Worm (Caenorhabditis elegans): ENCODE data around the gene sto-1.

DNA sequence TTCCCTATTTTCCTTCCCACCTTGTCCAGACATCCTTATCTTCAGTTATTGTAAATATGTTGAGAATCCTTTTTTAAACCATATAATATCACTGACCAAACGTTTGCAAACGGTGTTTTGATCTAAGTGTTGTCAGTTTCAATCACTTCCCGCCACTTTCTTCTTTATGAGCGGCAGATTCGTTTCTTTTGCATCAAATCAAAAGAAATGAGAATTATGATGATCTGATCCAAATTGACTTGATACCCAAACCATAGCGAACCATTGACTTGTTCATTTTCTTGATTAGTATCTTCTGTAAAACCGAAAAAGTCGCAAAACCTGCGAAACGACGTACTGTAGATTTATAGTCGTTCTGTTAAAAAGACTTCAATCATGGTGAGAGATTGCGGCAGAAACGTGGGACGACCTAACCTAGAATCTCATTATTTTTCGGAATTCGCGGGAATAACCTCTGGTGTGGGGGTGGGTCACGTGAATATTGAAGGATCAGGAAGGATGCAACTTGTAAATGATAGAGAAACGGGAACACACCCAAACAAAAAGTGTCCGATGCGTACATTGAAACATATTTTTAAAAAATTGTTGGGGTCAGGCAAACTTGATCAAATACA, 31.4 kb downstream of the sto-1 start:
- TF ChIP-seq dao-5 (tag; optimal IDR thresholded peaks at IDR 0.05): no peak
- TF ChIP-seq him-1 (tag; optimal IDR thresholded peaks at IDR 0.05): no peak
- no peak for TF ChIP-seq W03F9.2 (tag; optimal IDR thresholded peaks at IDR 0.05)
